Fruit fly (Drosophila melanogaster) whole organism, embryonic: ENCODE measurements around the gene CG4820.
A peak's percentile ranks its signal among the peaks of the same experiment; 100 is the strongest.

Source experiments
- Atf3 ChIP-seq: fragments of 200-800 bp; sonication (Bioruptor generic); optimal IDR thresholded peaks from 3 replicates; lab custom pipeline; 2016; ENCODE audit warnings: missing biosample characterization, missing genetic modification characterization
- B-H1 ChIP-seq: fragments of 200-800 bp; sonication (Bioruptor generic); IDR thresholded peaks from 3 replicates; pipeline ENCODE4 v1.3.6; 2022; ENCODE audit warnings: missing biosample characterization, missing genetic modification characterization
- BEAF-32 ChIP-seq: fragments of 200-800 bp; sonication (Bioruptor generic); optimal IDR thresholded peaks from 3 replicates; lab custom pipeline; 2017; ENCODE audit warnings: missing biosample characterization, missing genetic modification characterization, mild to moderate bottlenecking, moderate library complexity, missing genetic modification reagents
- CG10147 ChIP-seq: fragments of 200-800 bp; sonication (Bioruptor generic); optimal IDR thresholded peaks from 2 replicates; lab custom pipeline; 2019; ENCODE audit warnings: missing biosample characterization, mild to moderate bottlenecking, missing genetic modification characterization, moderate library complexity
- CG10321 ChIP-seq: fragments of 200-800 bp; sonication (Bioruptor generic); IDR thresholded peaks from 2 replicates; pipeline ENCODE4 v1.3.6; 2022; ENCODE audit warnings: missing biosample characterization, missing genetic modification characterization
- CG11085 ChIP-seq: fragments of 200-800 bp; sonication (Bioruptor generic); IDR thresholded peaks from 2 replicates; pipeline ENCODE4 v1.3.6; 2022; ENCODE audit warnings: missing biosample characterization, missing genetic modification characterization
- CG11398 ChIP-seq: fragments of 200-800 bp; sonication (Bioruptor generic); optimal IDR thresholded peaks from 2 replicates; lab custom pipeline; 2016; ENCODE audit warnings: missing biosample characterization, missing genetic modification characterization
- CG13624 ChIP-seq: fragments of 200-800 bp; sonication (Bioruptor generic); optimal IDR thresholded peaks from 2 replicates; lab custom pipeline; 2016; ENCODE audit warnings: missing biosample characterization, missing genetic modification characterization
- CG14050 ChIP-seq: fragments of 200-800 bp; sonication (Bioruptor generic); IDR thresholded peaks from 3 replicates; pipeline ENCODE4 v1.3.6; 2022; ENCODE audit warnings: missing biosample characterization, missing genetic modification characterization
- CG17361 ChIP-seq: fragments of 200-800 bp; sonication (Bioruptor generic); IDR thresholded peaks from 3 replicates; pipeline ENCODE4 v1.3.6; 2022; ENCODE audit warnings: missing biosample characterization, missing genetic modification characterization
- CG2116 ChIP-seq: fragments of 200-800 bp; sonication (Bioruptor generic); optimal IDR thresholded peaks from 3 replicates; lab custom pipeline; 2018; ENCODE audit warnings: missing biosample characterization, mild to moderate bottlenecking, missing genetic modification characterization
- CG2120 ChIP-seq: fragments of 200-800 bp; sonication (Bioruptor generic); optimal IDR thresholded peaks from 3 replicates; lab custom pipeline; 2016; ENCODE audit warnings: missing biosample characterization, missing genetic modification characterization
- CG30020 ChIP-seq: fragments of 200-800 bp; optimal IDR thresholded peaks from 2 replicates; lab custom pipeline; 2019; ENCODE audit warnings: missing biosample characterization, mild to moderate bottlenecking, missing genetic modification characterization, moderate library complexity
- CG31388 ChIP-seq: fragments of 200-800 bp; sonication (Bioruptor generic); optimal IDR thresholded peaks from 2 replicates; lab custom pipeline; 2016; ENCODE audit warnings: missing biosample characterization, missing genetic modification characterization
- CG32772 ChIP-seq: fragments of 200-800 bp; sonication (Bioruptor generic); IDR thresholded peaks from 2 replicates; pipeline ENCODE4 v1.3.6; 2022; ENCODE audit warnings: missing biosample characterization, missing genetic modification characterization
- CG3407 ChIP-seq: fragments of 200-800 bp; sonication (Bioruptor generic); optimal IDR thresholded peaks from 2 replicates; lab custom pipeline; 2018; ENCODE audit warnings: missing biosample characterization, mild to moderate bottlenecking, missing genetic modification characterization
- CG6654 ChIP-seq: fragments of 200-800 bp; sonication (Bioruptor generic); optimal IDR thresholded peaks from 2 replicates; lab custom pipeline; 2017; ENCODE audit warnings: missing biosample characterization, mild to moderate bottlenecking, missing genetic modification characterization
- CG7271 ChIP-seq: fragments of 200-800 bp; sonication (Bioruptor generic); optimal IDR thresholded peaks from 2 replicates; lab custom pipeline; 2018; ENCODE audit warnings: missing biosample characterization, mild to moderate bottlenecking, missing genetic modification characterization, moderate library complexity
- CG7556 ChIP-seq: fragments of 200-800 bp; sonication (Bioruptor generic); optimal IDR thresholded peaks from 2 replicates; lab custom pipeline; 2017; ENCODE audit warnings: missing biosample characterization, mild to moderate bottlenecking, missing genetic modification characterization
- CG8388 ChIP-seq: fragments of 200-800 bp; sonication (Bioruptor generic); optimal IDR thresholded peaks from 2 replicates; lab custom pipeline; 2019; ENCODE audit warnings: missing biosample characterization, mild to moderate bottlenecking, missing genetic modification characterization, moderate library complexity
- CG9437 ChIP-seq: fragments of 200-800 bp; sonication (Bioruptor generic); optimal IDR thresholded peaks from 2 replicates; lab custom pipeline; 2018; ENCODE audit warnings: missing biosample characterization, mild to moderate bottlenecking, missing genetic modification characterization
- CG9876 ChIP-seq: fragments of 200-800 bp; sonication (Bioruptor generic); optimal IDR thresholded peaks from 2 replicates; lab custom pipeline; 2016; ENCODE audit warnings: missing biosample characterization, missing genetic modification characterization
- CHES-1-like ChIP-seq: fragments of 200-800 bp; sonication (Bioruptor generic); optimal IDR thresholded peaks from 2 replicates; lab custom pipeline; 2016; ENCODE audit warnings: missing biosample characterization, missing genetic modification characterization
- Dll ChIP-seq: fragments of 200-800 bp; sonication (Bioruptor generic); IDR thresholded peaks from 4 replicates; pipeline ENCODE4 v1.3.6; 2022; ENCODE audit warnings: missing biosample characterization, missing genetic modification characterization; ENCODE audit not compliant: partially characterized antibody
- Fer2 ChIP-seq: fragments of 200-800 bp; sonication (Bioruptor generic); optimal IDR thresholded peaks from 2 replicates; lab custom pipeline; 2018; ENCODE audit warnings: missing biosample characterization, mild to moderate bottlenecking, missing genetic modification characterization, moderate library complexity
- Hr78 ChIP-seq, 2 experiments: fragments of 200-800 bp in 1 of 2; fragments of >200 bp in 1 of 2; sonication (Bioruptor generic) in 1 of 2; optimal IDR thresholded peaks; 2 replicates each; lab custom pipeline; 2017 to 2019; ENCODE audit warnings: missing biosample characterization in 2 of 2, missing genetic modification characterization in 2 of 2, mild to moderate bottlenecking in 1 of 2, moderate library complexity in 1 of 2
- Lim3 ChIP-seq: fragments of 200-800 bp; sonication (Bioruptor generic); IDR thresholded peaks from 2 replicates; pipeline ENCODE4 v1.3.6; 2022; ENCODE audit warnings: missing biosample characterization, missing genetic modification characterization
- Mes4 ChIP-seq: fragments of 200-800 bp; sonication (Bioruptor generic); optimal IDR thresholded peaks from 2 replicates; lab custom pipeline; 2016; ENCODE audit warnings: missing biosample characterization, missing genetic modification characterization
- NfI ChIP-seq: fragments of 200-800 bp; sonication (Bioruptor generic); optimal IDR thresholded peaks from 3 replicates; lab custom pipeline; 2018; ENCODE audit warnings: missing biosample characterization, mild to moderate bottlenecking, missing genetic modification characterization, moderate library complexity
- Xbp1 ChIP-seq: fragments of 200-800 bp; sonication (Bioruptor generic); optimal IDR thresholded peaks from 3 replicates; lab custom pipeline; 2016; ENCODE audit warnings: missing biosample characterization, mild to moderate bottlenecking, missing genetic modification characterization
- ap ChIP-seq: fragments of 200-800 bp; sonication (Bioruptor generic); IDR thresholded peaks from 2 replicates; pipeline ENCODE4 v1.3.6; 2022; ENCODE audit warnings: missing biosample characterization, missing genetic modification characterization
- az2 ChIP-seq: fragments of 200-800 bp; sonication (Bioruptor generic); optimal IDR thresholded peaks from 3 replicates; lab custom pipeline; 2016; ENCODE audit warnings: missing biosample characterization, missing genetic modification characterization
- bowl ChIP-seq: fragments of 200-800 bp; sonication (Bioruptor generic); IDR thresholded peaks from 2 replicates; pipeline ENCODE4 v1.3.6; 2022; ENCODE audit warnings: missing biosample characterization, missing genetic modification characterization
- cg ChIP-seq: fragments of 200-800 bp; sonication (Bioruptor generic); optimal IDR thresholded peaks from 3 replicates; lab custom pipeline; 2019; ENCODE audit warnings: missing biosample characterization, mild to moderate bottlenecking, missing genetic modification characterization, moderate library complexity
- chinmo ChIP-seq: fragments of 200-800 bp; sonication (Bioruptor generic); IDR thresholded peaks from 4 replicates; pipeline ENCODE4 v1.3.6; 2022; ENCODE audit warnings: missing biosample characterization, missing genetic modification characterization; ENCODE audit not compliant: partially characterized antibody
- crol ChIP-seq: fragments of 200-800 bp; sonication (Bioruptor generic); IDR thresholded peaks from 2 replicates; pipeline ENCODE4 v1.3.6; 2022; ENCODE audit warnings: missing biosample characterization, missing genetic modification characterization
- cwo ChIP-seq: fragments of 200-800 bp; sonication (Bioruptor generic); optimal IDR thresholded peaks from 3 replicates; lab custom pipeline; 2017; ENCODE audit warnings: missing biosample characterization, missing genetic modification characterization, mild to moderate bottlenecking, moderate library complexity, missing genetic modification reagents
- danr ChIP-seq: fragments of 200-800 bp; sonication (Bioruptor generic); IDR thresholded peaks from 2 replicates; pipeline ENCODE4 v1.3.6; 2022; ENCODE audit warnings: missing biosample characterization, missing genetic modification characterization
- ewg ChIP-seq: fragments of 200-800 bp; sonication (Bioruptor generic); optimal IDR thresholded peaks from 3 replicates; lab custom pipeline; 2017; ENCODE audit warnings: mild to moderate bottlenecking, missing biosample characterization, missing genetic modification reagents, missing genetic modification characterization
- fd102C ChIP-seq: fragments of 200-800 bp; sonication (Bioruptor generic); optimal IDR thresholded peaks from 2 replicates; lab custom pipeline; 2018; ENCODE audit warnings: missing biosample characterization, mild to moderate bottlenecking, missing genetic modification characterization, moderate library complexity
- ind ChIP-seq: fragments of 200-800 bp; sonication (Bioruptor generic); optimal IDR thresholded peaks from 3 replicates; lab custom pipeline; 2016; ENCODE audit warnings: missing biosample characterization, missing genetic modification characterization
- sens ChIP-seq: fragments of 200-800 bp; sonication (Bioruptor generic); peaks from one replicate; lab custom pipeline; 2016; ENCODE audit warnings: missing biosample characterization, missing genetic modification characterization
- shn ChIP-seq: fragments of 200-800 bp; sonication (Bioruptor generic); optimal IDR thresholded peaks from 3 replicates; lab custom pipeline; 2016; ENCODE audit warnings: missing biosample characterization, missing genetic modification characterization
- so ChIP-seq: fragments of 200-800 bp; sonication (Bioruptor generic); IDR thresholded peaks from 3 replicates; pipeline ENCODE4 v1.3.6; 2022; ENCODE audit warnings: missing biosample characterization, missing genetic modification characterization
- sug ChIP-seq: fragments of 200-800 bp; optimal IDR thresholded peaks from 2 replicates; lab custom pipeline; 2019; ENCODE audit warnings: missing biosample characterization, mild to moderate bottlenecking, missing genetic modification characterization, moderate library complexity
- tap ChIP-seq: fragments of 200-800 bp; optimal IDR thresholded peaks from 3 replicates; lab custom pipeline; 2019; ENCODE audit warnings: missing biosample characterization, mild to moderate bottlenecking, missing genetic modification characterization, moderate library complexity
- tin ChIP-seq: fragments of 200-800 bp; sonication (Bioruptor generic); optimal IDR thresholded peaks from 3 replicates; lab custom pipeline; 2016; ENCODE audit warnings: missing biosample characterization, missing genetic modification characterization
- tup ChIP-seq: fragments of 200-800 bp; sonication (Bioruptor generic); optimal IDR thresholded peaks from 2 replicates; lab custom pipeline; 2016; ENCODE audit warnings: missing biosample characterization, mild to moderate bottlenecking, missing genetic modification characterization, moderate library complexity
- tx ChIP-seq: fragments of 200-800 bp; sonication (Bioruptor generic); optimal IDR thresholded peaks from 2 replicates; lab custom pipeline; 2016; ENCODE audit warnings: missing biosample characterization, missing genetic modification characterization
- wek ChIP-seq: fragments of 200-800 bp; sonication (Bioruptor generic); optimal IDR thresholded peaks from 3 replicates; lab custom pipeline; 2018; ENCODE audit warnings: missing biosample characterization, mild to moderate bottlenecking, missing genetic modification characterization, moderate library complexity

CG4820 gene

DNA sequence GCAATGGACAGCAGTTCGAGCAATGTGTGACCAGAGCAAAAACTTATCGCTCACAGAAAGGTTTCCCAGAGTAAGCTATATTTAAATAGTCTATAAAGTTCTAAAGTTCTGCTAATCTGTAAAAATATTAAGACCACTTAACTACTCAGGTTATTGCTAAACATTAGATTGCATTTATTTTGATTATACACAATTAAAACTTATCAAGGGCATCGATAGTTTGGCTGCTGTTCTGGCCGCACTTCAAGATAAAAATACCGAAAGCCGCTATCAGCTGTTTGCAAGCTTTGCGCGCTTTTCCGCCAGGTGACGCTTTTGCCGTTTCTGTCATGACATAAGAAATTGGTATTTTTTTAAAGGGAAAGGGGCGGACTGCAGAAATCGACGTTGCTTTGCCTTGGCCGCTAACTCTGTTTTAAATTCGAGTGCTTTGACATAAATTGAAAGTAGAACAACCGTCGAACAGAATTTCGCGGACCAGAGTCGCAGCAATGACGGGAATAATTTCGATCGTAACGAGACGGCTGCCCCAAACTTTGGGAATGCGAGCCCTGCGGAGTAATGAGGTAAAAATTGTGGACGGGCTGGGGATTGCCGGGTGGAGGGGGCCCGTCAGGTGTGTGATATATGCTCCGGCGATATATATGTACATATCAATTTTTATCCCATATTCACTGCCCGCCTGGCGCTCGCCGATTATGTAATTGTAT is 27.8 kb downstream of the CG4820 start, which contains the start of the genes CG17734 and CG5214 (continued):
- TF ChIP-seq crol (GFP tag; lab: Robert Waterston, UW): 0 out of 2 replicates have a peak, but pooled peaks have one; percentile 46
- no peak for TF ChIP-seq CG7556
- TF ChIP-seq B-H1: no peak
- TF ChIP-seq CG9437 (GFP tag; lab: Kevin White, UChicago): no peak
- no peak for TF ChIP-seq shn
- TF ChIP-seq CG30020 (tag; lab: Kevin White, UChicago): no peak
- TF ChIP-seq cg (GFP tag; lab: Kevin White, UChicago): no peak
- TF ChIP-seq BEAF-32 (GFP tag; lab: Kevin White, UChicago): peak; percentile 88
- TF ChIP-seq CHES-1-like (GFP tag; lab: Kevin White, UChicago): peak; percentile 52
- peak; percentile 41 for TF ChIP-seq CG2116
- peak; percentile 35 for TF ChIP-seq CG2120 (GFP tag; lab: Kevin White, UChicago)
- TF ChIP-seq az2 (GFP tag; lab: Kevin White, UChicago): peak; percentile 7
- TF ChIP-seq tx (GFP tag; lab: Kevin White, UChicago): no peak
- no peak for TF ChIP-seq Lim3 (GFP tag; lab: Robert Waterston, UW)
- no peak for TF ChIP-seq CG8388 (GFP tag; lab: Kevin White, UChicago)
- TF ChIP-seq CG11398 (GFP tag; lab: Kevin White, UChicago): no peak
- peak; percentile 21 for TF ChIP-seq ewg (GFP tag; lab: Kevin White, UChicago)
- TF ChIP-seq CG11085: no peak
- TF ChIP-seq ap (GFP tag; lab: Robert Waterston, UW): no peak
- TF ChIP-seq cwo: no peak
- no peak for TF ChIP-seq CG6654 (GFP tag; lab: Kevin White, UChicago)
- no peak for TF ChIP-seq tup (GFP tag; lab: Kevin White, UChicago)
- TF ChIP-seq NfI (GFP tag; lab: Kevin White, UChicago): no peak
- no peak for TF ChIP-seq fd102C (GFP tag; lab: Kevin White, UChicago)
- TF ChIP-seq tap (tag; lab: Kevin White, UChicago): no peak
- TF ChIP-seq Dll (GFP tag; lab: Robert Waterston, UW): peak; percentile 87
- TF ChIP-seq CG10321 (GFP tag; lab: Robert Waterston, UW): no peak
- no peak for TF ChIP-seq wek
- 0 out of 4 replicates have a peak, but pooled peaks have one; percentile 27 for TF ChIP-seq chinmo (GFP tag; lab: Robert Waterston, UW)
- no peak for TF ChIP-seq CG10147 (GFP tag; lab: Kevin White, UChicago)
- TF ChIP-seq so: no peak
- TF ChIP-seq ind (GFP tag; lab: Kevin White, UChicago): no peak
- TF ChIP-seq CG9876 (GFP tag; lab: Kevin White, UChicago): peak; percentile 10
- no peak for TF ChIP-seq tin (GFP tag; lab: Kevin White, UChicago)
- no peak for TF ChIP-seq CG14050 (GFP tag; lab: Robert Waterston, UW)
- TF ChIP-seq CG13624 (GFP tag; lab: Kevin White, UChicago): peak; percentile 23
- TF ChIP-seq Mes4: peak; percentile 17
- TF ChIP-seq Hr78 (GFP tag; optimal IDR thresholded peaks at IDR 0.05; lab: Kevin White, UChicago): no peak
- TF ChIP-seq Fer2 (tag; lab: Kevin White, UChicago): no peak
- no peak for TF ChIP-seq Xbp1
- TF ChIP-seq CG17361 (GFP tag; lab: Robert Waterston, UW): no peak; the same call in 2 of the 3 replicates
- TF ChIP-seq CG3407 (GFP tag; lab: Kevin White, UChicago): no peak
- no peak for TF ChIP-seq CG31388
- peak; percentile 38 for TF ChIP-seq Atf3 (GFP tag; lab: Kevin White, UChicago)
- TF ChIP-seq CG32772 (GFP tag; lab: Robert Waterston, UW): no peak
- peak; percentile 72 for TF ChIP-seq sens (GFP tag; lab: Kevin White, UChicago)
- TF ChIP-seq danr: no peak
- TF ChIP-seq CG7271 (tag; lab: Kevin White, UChicago): no peak
- peak; percentile 58 for TF ChIP-seq sug (tag; lab: Kevin White, UChicago)
- TF ChIP-seq bowl (GFP tag; lab: Robert Waterston, UW): no peak
